Worm (Caenorhabditis elegans): Measurements from ENCODE around the gene sqv-8.

DNA sequence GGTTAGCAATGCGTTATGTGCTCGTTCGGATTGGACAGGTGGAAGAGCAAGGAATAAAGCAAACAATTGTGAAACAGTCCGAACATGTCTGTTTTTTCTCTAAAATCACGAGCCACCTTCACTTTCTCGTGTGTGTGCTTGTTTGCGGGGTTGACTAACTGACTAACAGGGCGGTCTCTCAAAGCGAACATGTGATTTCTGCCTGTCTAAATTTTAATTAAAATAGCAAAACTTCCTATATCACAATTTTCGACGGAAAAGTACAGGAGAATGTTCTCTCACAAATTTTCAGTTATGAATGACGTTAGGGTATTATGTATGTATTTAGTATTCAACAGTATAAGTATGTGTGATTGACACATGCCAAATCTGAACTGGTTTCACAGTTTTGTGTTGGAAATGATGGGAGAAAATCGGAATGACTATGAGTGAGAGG lies 24.8 kb upstream of the sqv-8 start:
- TF ChIP-seq klf-2 (GFP tag; conservative IDR thresholded peaks at IDR 0.05) = no peak
- TF ChIP-seq T22C8.4 (GFP tag; IDR thresholded peaks at IDR 0.05) = no peak
